Worm (Caenorhabditis elegans) whole organism, L4 larva: ENCODE results near the gene W07G4.5.
A peak's percentile ranks its signal among the peaks of the same experiment; 100 is the strongest.

Experiments
- D1046.2 ChIP-seq: fragments of 200-800 bp; sonication (Bioruptor generic); IDR thresholded peaks from 2 replicates; pipeline ENCODE4 v1.3.6; 2022; ENCODE audit warnings: missing genetic modification characterization, missing compliant biosample characterization
- F49E8.2 ChIP-seq: sonication (generic microtip); optimal IDR thresholded peaks from 2 replicates; lab custom pipeline; 2016; ENCODE audit warnings: missing compliant biosample characterization, mild to moderate bottlenecking, missing genetic modification characterization, borderline replicate concordance
- R02D3.7 ChIP-seq: fragments of 150-350 bp; sonication (generic microtip); optimal IDR thresholded peaks from 3 replicates; lab custom pipeline; 2014; ENCODE audit warnings: missing biosample characterization, missing genetic modification characterization
- T20F7.1 ChIP-seq: fragments of 200-800 bp; sonication (Bioruptor generic); optimal IDR thresholded peaks from 2 replicates; lab custom pipeline; 2018; ENCODE audit warnings: mild to moderate bottlenecking, missing genetic modification characterization, missing compliant biosample characterization
- T26A8.4 ChIP-seq: fragments of 200-800 bp; sonication (Bioruptor generic); IDR thresholded peaks from 2 replicates; pipeline ENCODE4 v1.3.6; 2022; ENCODE audit warnings: missing genetic modification characterization, missing compliant biosample characterization
- Y48G9A.11 ChIP-seq: fragments of 200-800 bp; sonication (Bioruptor generic); IDR thresholded peaks from 2 replicates; pipeline ENCODE4 v1.3.6; 2022; ENCODE audit warnings: missing genetic modification reagents, missing genetic modification characterization, missing compliant biosample characterization
- ZK546.5 ChIP-seq, 2 experiments: sonication (generic microtip); optimal IDR thresholded peaks; 2 replicates each; lab custom pipeline; 2017; ENCODE audit warnings: missing biosample characterization in 2 of 2, missing genetic modification characterization in 2 of 2
- aha-1 ChIP-seq: fragments of 150-350 bp; peaks from one replicate; lab custom pipeline; 2014; ENCODE audit warnings: missing biosample characterization, missing genetic modification characterization
- aly-2 ChIP-seq: sonication (generic microtip); optimal IDR thresholded peaks from 2 replicates; lab custom pipeline; 2018; ENCODE audit warnings: missing biosample characterization, missing genetic modification characterization
- attf-4 ChIP-seq: sonication (generic microtip); optimal IDR thresholded peaks from 3 replicates; lab custom pipeline; 2017; ENCODE audit warnings: missing biosample characterization, missing genetic modification characterization
- ceh-20 ChIP-seq: fragments of 200-800 bp; sonication (Bioruptor generic); IDR thresholded peaks from 2 replicates; pipeline ENCODE4 v1.3.6; 2022; ENCODE audit warnings: missing genetic modification reagents, missing genetic modification characterization, missing compliant biosample characterization
- ceh-44 ChIP-seq: fragments of 200-800 bp; sonication (Bioruptor generic); IDR thresholded peaks from 2 replicates; pipeline ENCODE4 v1.3.6; 2022; ENCODE audit warnings: missing genetic modification reagents, missing genetic modification characterization, missing compliant biosample characterization
- ceh-62 ChIP-seq: sonication (generic microtip); optimal IDR thresholded peaks from 2 replicates; lab custom pipeline; 2017; ENCODE audit warnings: missing biosample characterization, missing genetic modification characterization
- ceh-82 ChIP-seq: sonication (generic microtip); optimal IDR thresholded peaks from 2 replicates; lab custom pipeline; 2017; ENCODE audit warnings: missing biosample characterization, missing genetic modification characterization
- ces-1 ChIP-seq: fragments of 150-350 bp; sonication (generic microtip); optimal IDR thresholded peaks from 4 replicates; lab custom pipeline; 2014; ENCODE audit warnings: missing biosample characterization, missing genetic modification reagents, missing genetic modification characterization
- cey-2 ChIP-seq: sonication (generic microtip); optimal IDR thresholded peaks from 3 replicates; lab custom pipeline; 2017; ENCODE audit warnings: missing genetic modification characterization, mild to moderate bottlenecking, missing compliant biosample characterization, antibody characterized with exemption, borderline replicate concordance; ENCODE audit not compliant: insufficient read depth
- ctbp-1 ChIP-seq: fragments of 200-800 bp; sonication (Bioruptor generic); IDR thresholded peaks from 2 replicates; pipeline ENCODE4 v1.3.6; 2022; ENCODE audit warnings: missing genetic modification reagents, missing genetic modification characterization, missing compliant biosample characterization
- daf-16 ChIP-seq, 3 experiments: sonication (generic microtip); optimal IDR thresholded peaks; 2 replicates each; lab custom pipeline; 2016 to 2017; ENCODE audit warnings: missing genetic modification characterization in 3 of 3, missing genetic modification reagents in 3 of 3, mild to moderate bottlenecking in 2 of 3, missing compliant biosample characterization in 2 of 3, missing biosample characterization in 1 of 3, moderate library complexity in 1 of 3
- daf-19 ChIP-seq: fragments of 200-800 bp; sonication (Bioruptor generic); conservative IDR thresholded peaks from 2 replicates; pipeline ENCODE4 v1.3.6; 2022; ENCODE audit warnings: missing genetic modification characterization, missing compliant biosample characterization
- dmd-6 ChIP-seq: fragments of 200-800 bp; sonication (Bioruptor generic); IDR thresholded peaks from 2 replicates; pipeline ENCODE4 v1.3.6; 2022; ENCODE audit warnings: missing genetic modification reagents, missing genetic modification characterization, missing compliant biosample characterization
- dmd-9 ChIP-seq: fragments of 200-800 bp; sonication (Bioruptor generic); IDR thresholded peaks from 2 replicates; pipeline ENCODE4 v1.3.6; 2022; ENCODE audit warnings: missing genetic modification reagents, missing genetic modification characterization, missing compliant biosample characterization
- dve-1 ChIP-seq: sonication (generic microtip); optimal IDR thresholded peaks from 2 replicates; lab custom pipeline; 2017; ENCODE audit warnings: antibody characterized with exemption, mild to moderate bottlenecking, missing genetic modification characterization, missing compliant biosample characterization; ENCODE audit not compliant: insufficient read depth
- egl-27 ChIP-seq: sonication (generic microtip); optimal IDR thresholded peaks from 3 replicates; lab custom pipeline; 2017; ENCODE audit warnings: missing biosample characterization, missing genetic modification reagents, missing genetic modification characterization
- hlh-11 ChIP-seq: fragments of 200-800 bp; sonication (Bioruptor generic); optimal IDR thresholded peaks from 2 replicates; lab custom pipeline; 2018; ENCODE audit warnings: mild to moderate bottlenecking, missing genetic modification characterization, missing compliant biosample characterization
- hlh-30 ChIP-seq: sonication (generic microtip); optimal IDR thresholded peaks from 2 replicates; lab custom pipeline; 2017; ENCODE audit warnings: antibody characterized with exemption, mild to moderate bottlenecking, missing genetic modification characterization, missing compliant biosample characterization; ENCODE audit not compliant: insufficient read depth
- hmg-1.1 ChIP-seq: fragments of 200-800 bp; sonication (Bioruptor generic); IDR thresholded peaks from 2 replicates; pipeline ENCODE4 v1.3.6; 2022; ENCODE audit warnings: missing genetic modification reagents, missing genetic modification characterization, missing compliant biosample characterization
- lin-1 ChIP-seq: fragments of 200-800 bp; sonication (Bioruptor generic); IDR thresholded peaks from 2 replicates; pipeline ENCODE4 v1.3.6; 2022; ENCODE audit warnings: missing genetic modification reagents, missing genetic modification characterization, missing compliant biosample characterization
- lin-38 ChIP-seq: fragments of 200-800 bp; sonication (Bioruptor generic); IDR thresholded peaks from 2 replicates; pipeline ENCODE4 v1.3.6; 2022; ENCODE audit warnings: missing genetic modification reagents, missing genetic modification characterization, missing compliant biosample characterization
- lsy-2 ChIP-seq, 2 experiments: fragments of 150-350 bp in 1 of 2; sonication (generic microtip) in 1 of 2; optimal IDR thresholded peaks; 2 replicates each; lab custom pipeline; 2014 to 2017; ENCODE audit warnings: missing biosample characterization in 2 of 2, missing genetic modification characterization in 2 of 2
- madf-9 ChIP-seq: fragments of 200-800 bp; sonication (Bioruptor generic); conservative IDR thresholded peaks from 2 replicates; pipeline ENCODE4 v1.3.6; 2022; ENCODE audit warnings: missing genetic modification reagents, missing genetic modification characterization, missing compliant biosample characterization
- mdl-1 ChIP-seq, 2 experiments: fragments of 150-350 bp in 1 of 2; sonication (generic microtip) in 1 of 2; optimal IDR thresholded peaks; 2 replicates each; lab custom pipeline; 2014 to 2017; ENCODE audit warnings: missing biosample characterization in 2 of 2, missing genetic modification characterization in 2 of 2
- mep-1 ChIP-seq: fragments of 150-350 bp; sonication (generic microtip); optimal IDR thresholded peaks from 3 replicates; lab custom pipeline; 2014; ENCODE audit warnings: missing biosample characterization, missing genetic modification characterization
- mes-2 ChIP-seq: sonication (generic microtip); optimal IDR thresholded peaks from 2 replicates; lab custom pipeline; 2016; ENCODE audit warnings: missing genotype, mild to moderate bottlenecking, missing genetic modification characterization, missing compliant biosample characterization; ENCODE audit not compliant: poor library complexity, severe bottlenecking
- nhr-10 ChIP-seq: fragments of 150-350 bp; optimal IDR thresholded peaks from 2 replicates; lab custom pipeline; 2014; ENCODE audit warnings: missing biosample characterization, missing genetic modification characterization
- nhr-11 ChIP-seq: fragments of 150-350 bp; optimal IDR thresholded peaks from 2 replicates; lab custom pipeline; 2014; ENCODE audit warnings: missing biosample characterization, missing genetic modification characterization
- nhr-237 ChIP-seq: sonication (generic microtip); optimal IDR thresholded peaks from 2 replicates; lab custom pipeline; 2017; ENCODE audit warnings: missing biosample characterization, missing genetic modification characterization
- nhr-25 ChIP-seq: sonication (generic microtip); optimal IDR thresholded peaks from 2 replicates; lab custom pipeline; 2017; ENCODE audit warnings: missing genetic modification characterization, mild to moderate bottlenecking, missing compliant biosample characterization, antibody characterized with exemption, moderate library complexity, borderline replicate concordance; ENCODE audit not compliant: insufficient read depth
- nhr-28 ChIP-seq: fragments of 150-350 bp; optimal IDR thresholded peaks from 2 replicates; lab custom pipeline; 2014; ENCODE audit warnings: missing biosample characterization, missing genetic modification characterization
- pha-4 ChIP-seq, 2 experiments: fragments of 150-350 bp in 1 of 2; fragments of 200-800 bp in 1 of 2; sonication (Bioruptor generic) in 1 of 2; IDR thresholded peaks in 1 of 2; optimal IDR thresholded peaks in 1 of 2; 2 replicates each; pipeline versions ENCODE4 v1.3.6 to Lab custom; 2014 to 2022; ENCODE audit warnings: missing genetic modification characterization in 2 of 2, missing genetic modification reagents in 2 of 2, missing biosample characterization in 1 of 2, missing compliant biosample characterization in 1 of 2
- php-3 ChIP-seq: fragments of 200-800 bp; sonication (Bioruptor generic); IDR thresholded peaks from 2 replicates; pipeline ENCODE4 v1.3.6; 2022; ENCODE audit warnings: missing genetic modification reagents, missing genetic modification characterization, missing compliant biosample characterization
- rbr-2 ChIP-seq: sonication (generic microtip); optimal IDR thresholded peaks from 2 replicates; lab custom pipeline; 2016; ENCODE audit warnings: missing genotype, missing genetic modification characterization, missing compliant biosample characterization
- set-16 ChIP-seq: fragments of 200-800 bp; sonication (Bioruptor generic); IDR thresholded peaks from 2 replicates; pipeline ENCODE4 v1.3.6; 2022; ENCODE audit warnings: missing genetic modification reagents, missing genetic modification characterization, missing compliant biosample characterization
- spr-1 ChIP-seq: sonication (generic microtip); optimal IDR thresholded peaks from 2 replicates; lab custom pipeline; 2016; ENCODE audit warnings: mild to moderate bottlenecking, missing genetic modification characterization, missing compliant biosample characterization
- zag-1 ChIP-seq: fragments of 150-350 bp; optimal IDR thresholded peaks from 2 replicates; lab custom pipeline; 2014; ENCODE audit warnings: missing biosample characterization, missing genetic modification characterization
- zfp-3 ChIP-seq: fragments of 200-800 bp; sonication (Bioruptor generic); conservative IDR thresholded peaks from 2 replicates; pipeline ENCODE4 v1.3.6; 2022; ENCODE audit warnings: missing genetic modification reagents, missing genetic modification characterization, missing compliant biosample characterization
- zip-2 ChIP-seq: fragments of 150-350 bp; optimal IDR thresholded peaks from 2 replicates; lab custom pipeline; 2014; ENCODE audit warnings: missing biosample characterization, missing genetic modification characterization
- ztf-7 ChIP-seq: fragments of 150-350 bp; optimal IDR thresholded peaks from 2 replicates; lab custom pipeline; 2014; ENCODE audit warnings: missing biosample characterization, missing genetic modification characterization

W07G4.5 gene

DNA sequence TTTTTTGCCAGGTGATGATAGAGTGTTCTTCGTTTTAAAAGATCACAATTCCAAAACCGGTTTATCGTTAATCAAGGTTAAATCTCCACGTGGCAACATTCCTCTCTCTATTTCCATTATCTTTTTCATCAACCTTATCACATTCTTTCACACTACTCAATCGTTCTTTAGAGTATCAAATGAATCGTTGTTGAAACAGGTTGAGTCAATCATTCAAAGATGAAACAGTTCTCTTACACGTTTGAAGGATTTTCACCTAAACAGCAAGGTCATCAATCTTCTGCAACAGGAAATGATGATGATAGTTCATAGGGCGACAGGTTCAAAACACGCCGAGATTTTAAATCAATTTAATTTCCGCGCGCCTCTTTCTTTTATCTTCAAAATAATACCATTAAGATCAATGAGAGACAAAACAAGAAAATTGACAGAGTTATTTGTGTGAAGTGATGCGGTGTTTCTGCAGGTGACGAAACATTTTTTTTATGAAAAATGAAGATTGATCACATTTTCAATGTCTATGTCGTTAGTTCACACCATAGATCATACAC, 33.5 kb downstream of the W07G4.5 start (continued):
- TF ChIP-seq aha-1 (peak; percentile 91), ctbp-1 (GFP tag; lab: Robert Waterston, UW) (no peak), daf-16 (GFP tag; optimal IDR thresholded peaks at IDR 0.05; lab: Kevin White, UChicago) (no peak), daf-16 (tag; optimal IDR thresholded peaks at IDR 0.05; lab: Kevin White, UChicago) (peak; percentile 53), spr-1 (tag; lab: Kevin White, UChicago) (no peak), F49E8.2 (tag; lab: Kevin White, UChicago) (no peak), mdl-1 (tag; optimal IDR thresholded peaks at IDR 0.05; lab: Kevin White, UChicago) (peak; percentile 78 to 94), nhr-11 (tag; lab: Kevin White, UChicago) (peak; percentile 41), ceh-20 (no peak; the same call in none of the 2 replicates), dmd-9 (GFP tag; lab: Robert Waterston, UW) (no peak), hlh-11 (tag; lab: Kevin White, UChicago) (peak; percentile 90), T20F7.1 (GFP tag; lab: Kevin White, UChicago) (peak; percentile 20), egl-27 (tag; lab: Kevin White, UChicago) (no peak), set-16 (GFP tag; lab: Robert Waterston, UW) (no peak), nhr-237 (tag; lab: Kevin White, UChicago) (no peak), pha-4 (GFP tag; IDR thresholded peaks at IDR 0.05; lab: Robert Waterston, UW) (no peak), pha-4 (tag; optimal IDR thresholded peaks at IDR 0.05; lab: Kevin White, UChicago) (no peak), cey-2 (tag; lab: Kevin White, UChicago) (peak; percentile 86), ceh-82 (tag; lab: Kevin White, UChicago) (no peak), R02D3.7 (tag; lab: Kevin White, UChicago) (no peak), hlh-30 (peak; percentile 75), php-3 (GFP tag; lab: Robert Waterston, UW) (no peak), madf-9 (no peak), lin-38 (no peak), zfp-3 (GFP tag; lab: Robert Waterston, UW) (no peak), nhr-10 (tag; lab: Kevin White, UChicago) (peak; percentile 31), attf-4 (tag; lab: Kevin White, UChicago) (no peak), aly-2 (no peak), ztf-7 (tag; lab: Kevin White, UChicago) (no peak), D1046.2 (no peak), ceh-62 (tag; lab: Kevin White, UChicago) (no peak), ces-1 (no peak), ceh-44 (GFP tag; lab: Robert Waterston, UW) (no peak), zip-2 (tag; lab: Kevin White, UChicago) (no peak), dmd-6 (GFP tag; lab: Robert Waterston, UW) (peak; percentile 86), nhr-25 (peak; percentile 78), ZK546.5 (tag; optimal IDR thresholded peaks at IDR 0.05; lab: Kevin White, UChicago) (no peak), dve-1 (tag; lab: Kevin White, UChicago) (peak; percentile 94), zag-1 (no peak)
- TF ChIP-seq, all 104 proteins: peak for 29

ce11 chrV:13082442-13083126, 34.8 kb downstream of the W07G4.5 start, which contains the start of gene C34B4.2:
TSS of gene C34B4.2 (plus strand) at chrV:13083055.
- TF ChIP-seq aha-1 (peak; percentile 100), aly-2 (no peak), mep-1 (tag; lab: Kevin White, UChicago) (peak; percentile 75), dmd-6 (GFP tag; lab: Robert Waterston, UW) (peak; percentile 79), lin-38 (peak; percentile 25; the same call in 1 of the 2 replicates), nhr-28 (tag; lab: Kevin White, UChicago) (peak; percentile 55), R02D3.7 (tag; lab: Kevin White, UChicago) (no peak), hmg-1.1 (GFP tag; lab: Robert Waterston, UW) (0 out of 2 replicates have a peak, but pooled peaks have one; percentile 65), pha-4 (GFP tag; IDR thresholded peaks at IDR 0.05; lab: Robert Waterston, UW) (peak; percentile 61), pha-4 (tag; optimal IDR thresholded peaks at IDR 0.05; lab: Kevin White, UChicago) (peak; percentile 85), daf-19 (GFP tag; lab: Robert Waterston, UW) (no peak), Y48G9A.11 (GFP tag; lab: Robert Waterston, UW) (no peak), rbr-2 (tag; lab: Kevin White, UChicago) (peak; percentile 3), lin-1 (GFP tag; lab: Robert Waterston, UW) (peak; percentile 68; the same call in 1 of the 2 replicates), lsy-2 (tag; optimal IDR thresholded peaks at IDR 0.05; lab: Kevin White, UChicago) (peak; percentile 7 to 62), mes-2 (peak; percentile 48), dve-1 (tag; lab: Kevin White, UChicago) (peak; percentile 57), T26A8.4 (GFP tag; lab: Robert Waterston, UW) (peak; percentile 55; the same call in 1 of the 2 replicates)
